Fruit fly (Drosophila melanogaster) whole organism, adult: Measurements from ENCODE around the gene saturn.

ENCODE experiments used
- CG11617 ChIP-seq: fragments of 200-800 bp; sonication (Bioruptor generic); optimal IDR thresholded peaks from 2 replicates; lab custom pipeline; 2017; ENCODE audit warnings: mild to moderate bottlenecking, missing biosample characterization, missing genetic modification reagents, missing genetic modification characterization
- CG12768 ChIP-seq: fragments of 200-800 bp; sonication (Bioruptor generic); optimal IDR thresholded peaks from 2 replicates; lab custom pipeline; 2017; ENCODE audit warnings: missing biosample characterization, missing genetic modification characterization, mild to moderate bottlenecking, moderate library complexity, missing genetic modification reagents
- CG14711 ChIP-seq: fragments of 200-800 bp; sonication (Bioruptor generic); optimal IDR thresholded peaks from 2 replicates; lab custom pipeline; 2018; ENCODE audit warnings: missing biosample characterization, mild to moderate bottlenecking, missing genetic modification characterization, moderate library complexity
- CG1620 ChIP-seq: fragments of 200-800 bp; sonication (Bioruptor generic); optimal IDR thresholded peaks from 2 replicates; lab custom pipeline; 2016; ENCODE audit warnings: missing biosample characterization, missing genetic modification characterization
- CG33017 ChIP-seq: fragments of 200-800 bp; sonication (Bioruptor generic); optimal IDR thresholded peaks from 2 replicates; lab custom pipeline; 2018; ENCODE audit warnings: missing biosample characterization, mild to moderate bottlenecking, missing genetic modification characterization, moderate library complexity
- CG5204 ChIP-seq: fragments of 200-800 bp; sonication (Bioruptor generic); optimal IDR thresholded peaks from 2 replicates; lab custom pipeline; 2016; ENCODE audit warnings: missing biosample characterization, missing genetic modification characterization
- CG7045 ChIP-seq: fragments of 200-800 bp; sonication (Bioruptor generic); optimal IDR thresholded peaks from 2 replicates; lab custom pipeline; 2017; ENCODE audit warnings: missing biosample characterization, mild to moderate bottlenecking, missing genetic modification characterization
- CG7101 ChIP-seq: fragments of 200-800 bp; sonication (Bioruptor generic); optimal IDR thresholded peaks from 2 replicates; lab custom pipeline; 2018; ENCODE audit warnings: missing biosample characterization, mild to moderate bottlenecking, missing genetic modification characterization, moderate library complexity
- Clk ChIP-seq: fragments of 200-800 bp; sonication (Bioruptor generic); optimal IDR thresholded peaks from 2 replicates; lab custom pipeline; 2017; ENCODE audit warnings: missing biosample characterization, missing genetic modification characterization
- Crg-1 ChIP-seq: fragments of 200-800 bp; sonication (Bioruptor generic); optimal IDR thresholded peaks from 2 replicates; lab custom pipeline; 2016; ENCODE audit warnings: missing biosample characterization, missing genetic modification characterization
- Hr96 ChIP-seq: fragments of 200-800 bp; sonication (Bioruptor generic); optimal IDR thresholded peaks from 2 replicates; lab custom pipeline; 2016; ENCODE audit warnings: missing biosample characterization, missing genetic modification characterization
- Mnt ChIP-seq: fragments of 200-800 bp; sonication (Bioruptor generic); optimal IDR thresholded peaks from 2 replicates; lab custom pipeline; 2016; ENCODE audit warnings: missing biosample characterization, mild to moderate bottlenecking, missing genetic modification characterization
- bab1 ChIP-seq: fragments of 200-800 bp; sonication (Bioruptor generic); optimal IDR thresholded peaks from 3 replicates; lab custom pipeline; 2019; ENCODE audit warnings: missing biosample characterization, mild to moderate bottlenecking, missing genetic modification characterization, moderate library complexity
- cic ChIP-seq: fragments of 200-800 bp; sonication (Bioruptor generic); optimal IDR thresholded peaks from 2 replicates; lab custom pipeline; 2017; ENCODE audit warnings: missing biosample characterization, mild to moderate bottlenecking, missing genetic modification characterization, moderate library complexity
- cnc ChIP-seq, 2 experiments: fragments of >200 bp; optimal IDR thresholded peaks; 2 replicates each; lab custom pipeline; 2017
- kay ChIP-seq: fragments of 200-800 bp; sonication (Bioruptor generic); peaks from one replicate; lab custom pipeline; 2016; ENCODE audit warnings: missing biosample characterization, missing genetic modification characterization, borderline replicate concordance
- ovo ChIP-seq: fragments of 200-800 bp; sonication (Bioruptor generic); optimal IDR thresholded peaks from 2 replicates; lab custom pipeline; 2016; ENCODE audit warnings: missing biosample characterization, missing genetic modification characterization
- pad ChIP-seq: fragments of 200-800 bp; sonication (Bioruptor generic); optimal IDR thresholded peaks from 3 replicates; lab custom pipeline; 2017; ENCODE audit warnings: missing biosample characterization, missing genetic modification characterization, mild to moderate bottlenecking, moderate library complexity, missing genetic modification reagents
- tj ChIP-seq: fragments of 200-800 bp; sonication (Bioruptor generic); optimal IDR thresholded peaks from 3 replicates; lab custom pipeline; 2017; ENCODE audit warnings: missing biosample characterization, mild to moderate bottlenecking, missing genetic modification characterization, moderate library complexity
- toe ChIP-seq: fragments of 200-800 bp; sonication (Bioruptor generic); optimal IDR thresholded peaks from 2 replicates; lab custom pipeline; 2016; ENCODE audit warnings: missing biosample characterization, missing genetic modification characterization

Gene saturn

DNA sequence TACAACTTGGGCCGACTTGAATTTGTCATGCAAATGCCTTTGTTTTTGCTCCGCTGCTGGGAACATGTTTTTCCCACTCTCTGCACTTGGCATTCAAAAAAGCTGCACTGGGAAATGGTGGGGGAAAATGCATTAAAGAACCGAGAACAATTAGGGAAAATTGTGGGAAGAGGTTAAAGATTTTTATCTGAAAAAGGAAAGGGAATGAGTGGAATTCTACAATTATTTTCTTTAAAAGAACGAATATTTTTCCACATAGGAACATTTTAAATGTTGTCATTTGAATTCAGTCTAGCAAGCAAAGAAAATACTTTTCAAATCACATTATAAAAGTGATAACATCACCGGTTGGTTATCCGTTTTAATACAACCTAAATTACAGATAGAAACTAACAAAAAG lies at the start of gene saturn:
TSS of gene saturn (plus strand) at position 301 of the 400 bp plus-strand sequence.
- no peak for TF ChIP-seq CG7101 (tag; lab: Kevin White, UChicago)
- no peak for TF ChIP-seq CG11617
- no peak for TF ChIP-seq cic (GFP tag; lab: Kevin White, UChicago)
- TF ChIP-seq toe (GFP tag; lab: Kevin White, UChicago): no peak
- TF ChIP-seq CG5204 (GFP tag; lab: Kevin White, UChicago): no peak
- TF ChIP-seq CG14711: no peak
- no peak for TF ChIP-seq Hr96 (GFP tag; lab: Kevin White, UChicago)
- no peak for TF ChIP-seq ovo (GFP tag; lab: Kevin White, UChicago)
- no peak for TF ChIP-seq Mnt (GFP tag; lab: Kevin White, UChicago)

DNA sequence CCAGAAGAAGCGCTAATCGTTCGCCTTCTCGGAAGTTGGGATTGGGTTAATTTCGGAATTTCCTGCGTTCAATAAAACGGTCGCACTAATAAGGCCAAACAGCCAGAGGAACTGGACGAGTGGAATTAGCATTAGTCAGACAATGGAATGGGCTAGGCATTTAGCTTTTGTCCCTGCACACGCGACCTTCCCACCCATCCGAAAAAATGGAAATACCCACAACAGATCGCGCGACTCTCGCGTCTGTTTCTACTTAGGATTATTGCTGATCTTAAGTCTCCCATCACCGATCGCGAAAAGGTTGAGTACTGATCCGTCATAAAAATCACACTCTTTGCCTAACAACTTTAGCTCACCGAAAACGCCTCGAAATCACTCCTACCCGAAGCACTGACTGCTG lies 49.5 kb upstream of the saturn start:
- no peak for TF ChIP-seq CG7045 (GFP tag; lab: Kevin White, UChicago)
- no peak for TF ChIP-seq kay (GFP tag; lab: Kevin White, UChicago)

DNA sequence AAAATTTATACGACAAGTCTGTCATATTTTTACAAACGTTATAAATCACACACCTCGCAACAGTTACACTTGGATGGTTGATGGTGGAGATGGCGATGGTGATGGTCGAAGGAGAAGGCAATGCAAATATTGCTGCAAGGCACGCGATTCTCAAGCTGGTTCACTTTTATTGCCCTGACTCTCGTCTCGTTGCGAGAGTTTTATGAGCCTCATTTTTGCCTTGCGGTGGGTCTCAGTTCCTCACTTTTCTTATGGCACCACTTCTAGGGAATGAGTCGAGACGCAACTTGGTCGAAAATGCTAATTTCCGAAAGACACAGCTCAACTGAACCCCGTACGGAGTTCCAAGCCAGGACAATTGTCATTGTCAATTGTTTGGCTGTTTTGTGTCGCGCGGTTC lies 48.2 kb upstream of the saturn start:
- TF ChIP-seq CG5204 (GFP tag; lab: Kevin White, UChicago) (no peak), CG11617 (no peak)

DNA sequence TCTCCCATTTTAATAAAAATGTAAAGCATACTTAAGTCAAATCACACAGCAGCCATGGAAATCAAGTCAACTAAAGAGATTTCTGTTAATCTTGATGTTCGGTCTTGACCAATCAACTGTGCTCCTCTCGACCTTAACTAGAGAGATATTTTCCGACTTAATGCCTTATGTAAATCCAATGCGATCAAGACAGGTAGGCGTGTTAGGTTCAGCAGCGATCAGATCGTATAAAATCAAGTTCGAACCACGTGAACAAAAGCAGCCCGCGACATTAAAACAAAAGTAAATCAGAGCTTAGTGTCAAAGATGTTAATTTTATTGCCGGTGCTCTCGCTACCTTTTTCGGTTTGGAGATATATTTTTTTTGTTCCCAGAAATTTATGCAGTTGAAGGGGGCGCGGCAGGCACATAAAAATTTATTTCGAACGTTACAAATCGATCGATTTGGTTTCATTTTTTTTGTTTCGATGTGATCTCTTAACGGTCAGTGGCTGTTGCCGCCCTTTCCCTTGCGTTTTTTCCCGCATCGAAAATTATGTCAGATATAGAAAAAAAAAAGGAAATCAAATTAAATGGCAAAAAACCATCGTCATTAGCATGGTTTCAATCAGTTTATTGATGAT lies 45.1 kb upstream of the saturn start:
- TF ChIP-seq Clk: no peak
- no peak for TF ChIP-seq tj (GFP tag; lab: Kevin White, UChicago)
- no peak for TF ChIP-seq Hr96 (GFP tag; lab: Kevin White, UChicago)
- TF ChIP-seq cic (GFP tag; lab: Kevin White, UChicago): no peak
- TF ChIP-seq toe (GFP tag; lab: Kevin White, UChicago): no peak
- TF ChIP-seq CG7101 (tag; lab: Kevin White, UChicago): no peak
- no peak for TF ChIP-seq pad (GFP tag; lab: Kevin White, UChicago)

DNA sequence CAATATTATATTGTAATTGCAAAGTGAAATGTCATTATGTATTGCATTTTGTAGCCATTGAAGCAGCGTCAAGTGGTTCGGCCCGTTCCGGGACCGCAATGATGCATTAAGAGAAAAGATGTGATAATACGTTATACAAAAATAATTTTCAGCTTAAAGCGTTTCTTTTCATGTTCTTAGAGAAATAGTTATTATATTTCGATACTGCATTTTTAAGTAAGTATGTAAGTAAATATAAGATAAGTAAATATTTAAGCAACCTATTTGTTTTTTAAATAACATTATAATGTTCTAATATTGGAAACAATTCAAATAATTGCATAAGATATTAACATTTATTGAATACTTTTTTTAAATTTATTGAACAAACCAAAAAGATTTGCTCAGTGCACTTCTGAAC lies 42.7 kb upstream of the saturn start:
- TF ChIP-seq kay (GFP tag; lab: Kevin White, UChicago) (no peak), CG1620 (GFP tag; lab: Kevin White, UChicago) (no peak), CG11617 (no peak), CG14711 (no peak), toe (GFP tag; lab: Kevin White, UChicago) (no peak), Mnt (GFP tag; lab: Kevin White, UChicago) (no peak), Crg-1 (GFP tag; lab: Kevin White, UChicago) (no peak), Hr96 (GFP tag; lab: Kevin White, UChicago) (no peak), CG7101 (tag; lab: Kevin White, UChicago) (no peak), tj (GFP tag; lab: Kevin White, UChicago) (no peak), CG12768 (GFP tag; lab: Kevin White, UChicago) (no peak), CG33017 (tag; lab: Kevin White, UChicago) (no peak), ovo (GFP tag; lab: Kevin White, UChicago) (no peak), cic (GFP tag; lab: Kevin White, UChicago) (no peak), cnc (optimal IDR thresholded peaks at IDR 0.05; lab: Kevin White, UChicago) (no peak), bab1 (GFP tag; lab: Kevin White, UChicago) (no peak), CG5204 (GFP tag; lab: Kevin White, UChicago) (no peak)

DNA sequence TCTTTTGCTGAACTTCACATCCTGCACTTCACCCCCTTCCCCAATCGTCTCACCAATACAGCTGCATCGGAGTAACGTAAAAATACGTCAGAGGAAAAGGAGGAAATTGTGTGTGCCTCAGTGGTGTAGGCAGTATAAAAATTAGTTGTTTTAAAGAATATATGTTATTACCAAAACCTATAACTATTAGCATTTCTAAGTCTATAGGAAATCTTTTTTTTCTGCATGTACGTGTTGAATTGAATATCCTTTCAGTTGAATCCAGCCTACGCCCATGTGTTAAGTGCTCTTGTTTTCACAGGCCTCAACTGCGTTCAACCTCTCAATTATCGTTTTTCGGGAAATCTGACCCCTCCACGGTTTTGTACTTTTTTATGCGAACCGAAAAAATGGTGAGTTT lies 41.2 kb upstream of the saturn start:
- TF ChIP-seq bab1 (GFP tag; lab: Kevin White, UChicago) (no peak), Clk (no peak), CG14711 (no peak)

DNA sequence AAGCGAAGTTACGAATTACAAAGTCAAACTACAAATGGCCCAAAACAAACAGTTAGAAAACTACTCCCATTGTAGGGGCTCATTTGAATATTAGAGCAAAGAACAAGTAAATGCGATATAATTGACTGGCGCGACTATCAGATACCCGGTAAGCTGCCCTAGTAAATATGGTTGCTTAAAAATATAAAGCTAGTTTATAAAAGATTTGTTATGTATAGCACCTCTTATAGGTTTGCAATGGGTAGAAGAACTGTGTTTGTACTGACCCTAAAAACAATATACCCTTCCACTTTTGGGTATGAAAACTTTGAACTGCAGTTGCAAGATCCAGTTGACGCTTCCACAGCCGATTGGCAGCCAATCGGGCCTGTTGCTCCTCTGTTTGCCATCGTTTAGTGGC lies 36.9 kb upstream of the saturn start:
- no peak for TF ChIP-seq Mnt (GFP tag; lab: Kevin White, UChicago)
- TF ChIP-seq CG12768 (GFP tag; lab: Kevin White, UChicago): no peak
- no peak for TF ChIP-seq Hr96 (GFP tag; lab: Kevin White, UChicago)
- no peak for TF ChIP-seq CG7101 (tag; lab: Kevin White, UChicago)
- TF ChIP-seq CG7045 (GFP tag; lab: Kevin White, UChicago): no peak

DNA sequence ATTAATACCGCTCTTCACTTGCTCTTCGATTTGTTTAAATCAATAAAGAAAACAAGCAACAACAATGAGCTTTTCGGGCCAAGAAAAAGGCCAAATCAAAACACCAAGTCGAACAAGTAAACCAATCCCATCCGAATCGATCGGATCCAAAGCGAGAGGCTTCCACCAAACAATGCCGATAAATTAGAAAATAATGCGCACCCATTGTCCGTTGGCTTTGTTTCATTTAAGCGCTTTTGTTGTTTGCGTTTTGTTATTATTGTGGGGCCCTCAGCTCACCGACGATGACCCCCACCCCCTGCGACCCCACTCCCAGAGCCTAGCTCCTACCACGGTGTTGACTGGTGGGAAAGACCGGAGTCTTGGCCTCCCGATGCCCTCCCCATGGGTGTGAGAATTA lies 35.2 kb upstream of the saturn start:
- TF ChIP-seq CG11617 (no peak), CG7045 (GFP tag; lab: Kevin White, UChicago) (no peak), toe (GFP tag; lab: Kevin White, UChicago) (no peak), CG5204 (GFP tag; lab: Kevin White, UChicago) (no peak), kay (GFP tag; lab: Kevin White, UChicago) (no peak), pad (GFP tag; lab: Kevin White, UChicago) (no peak), Mnt (GFP tag; lab: Kevin White, UChicago) (no peak), CG7101 (tag; lab: Kevin White, UChicago) (no peak), CG1620 (GFP tag; lab: Kevin White, UChicago) (no peak), CG14711 (no peak), CG12768 (GFP tag; lab: Kevin White, UChicago) (no peak), tj (GFP tag; lab: Kevin White, UChicago) (no peak), bab1 (GFP tag; lab: Kevin White, UChicago) (no peak), CG33017 (tag; lab: Kevin White, UChicago) (no peak), cnc (optimal IDR thresholded peaks at IDR 0.05; lab: Kevin White, UChicago) (no peak), Clk (no peak), cic (GFP tag; lab: Kevin White, UChicago) (no peak), Hr96 (GFP tag; lab: Kevin White, UChicago) (no peak), Crg-1 (GFP tag; lab: Kevin White, UChicago) (no peak)
